Worm (Caenorhabditis elegans) whole organism, midembryonic: ENCODE results near the gene C16C8.11.

ENCODE experiments used
- T22C8.4 ChIP-seq: fragments of 200-800 bp; sonication (Bioruptor generic); IDR thresholded peaks from 2 replicates; pipeline ENCODE4 v1.3.6; 2022; ENCODE audit warnings: missing genetic modification characterization, missing compliant biosample characterization
- cog-1 ChIP-seq: sonication (generic microtip); optimal IDR thresholded peaks from 2 replicates; lab custom pipeline; 2016; ENCODE audit warnings: missing genetic modification characterization, missing compliant biosample characterization
- flt-1 ChIP-seq: fragments of 200-800 bp; sonication (Bioruptor generic); IDR thresholded peaks from 2 replicates; pipeline ENCODE4 v1.3.6; 2022; ENCODE audit warnings: missing genetic modification characterization, missing compliant biosample characterization
- ztf-23 ChIP-seq: fragments of 200-800 bp; sonication (Bioruptor generic); IDR thresholded peaks from 2 replicates; pipeline ENCODE4 v1.3.6; 2022; ENCODE audit warnings: missing genetic modification reagents, missing genetic modification characterization, missing compliant biosample characterization

DNA sequence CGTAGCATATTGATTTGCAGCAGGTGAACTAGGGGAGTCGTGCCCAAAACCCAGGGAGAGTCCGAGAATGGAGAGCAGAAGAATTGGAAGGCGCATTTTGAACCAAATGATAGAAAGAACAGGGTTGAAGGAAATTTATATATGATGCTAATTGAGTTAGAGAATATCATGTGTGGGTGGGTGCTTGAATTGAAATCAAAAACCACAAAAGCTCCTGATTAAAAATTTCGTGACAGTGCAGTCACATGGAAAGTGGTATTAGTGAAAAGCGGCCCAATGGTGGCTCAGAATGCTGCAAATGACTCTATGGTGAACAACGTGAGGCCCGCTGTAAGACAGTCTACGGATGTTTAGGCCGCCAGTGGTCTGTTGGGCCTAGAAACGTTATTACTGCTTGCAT lies 8.1 kb downstream of the C16C8.11 start, which contains the start of gene C16C8.8:
- TF ChIP-seq flt-1 (GFP tag; lab: Robert Waterston, UW) = no peak
- no peak for TF ChIP-seq ztf-23 (GFP tag; lab: Robert Waterston, UW)
- TF ChIP-seq T22C8.4 (GFP tag; lab: Robert Waterston, UW) = no peak
- no peak for TF ChIP-seq cog-1 (tag; lab: Kevin White, UChicago)
